Worm (Caenorhabditis elegans): ENCODE data around the gene ttc-39B.

Gene ttc-39B

DNA sequence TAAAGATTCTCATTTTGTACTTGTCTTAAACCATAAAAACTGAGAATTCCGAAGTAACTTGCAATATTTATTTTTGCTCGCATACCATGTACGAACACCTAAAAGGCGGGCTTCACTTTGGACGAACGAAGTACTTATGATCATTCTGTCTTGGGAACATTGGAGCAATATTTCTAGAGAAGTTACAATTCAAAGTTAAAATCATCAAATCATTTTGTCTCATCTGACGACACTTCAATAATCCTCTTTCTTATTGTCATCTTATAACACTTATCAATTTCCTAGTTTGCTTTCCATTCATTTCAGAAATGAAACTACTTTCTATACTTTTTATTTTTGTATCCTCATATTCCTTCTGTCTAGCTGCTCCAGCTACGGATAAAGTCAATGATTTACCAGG, 32.9 kb upstream of the ttc-39B start, which contains the start of gene ctsa-4.1:
Gene ctsa-4.1 (plus strand): TSS at position 301 of the 400 bp plus-strand sequence.
- TF ChIP-seq med-1 (GFP tag; optimal IDR thresholded peaks at IDR 0.05; ENCODE audit: insufficient read depth) = no peak
- TF ChIP-seq ztf-29 (GFP tag; IDR thresholded peaks at IDR 0.05) = no peak
- no peak for TF ChIP-seq cog-1 (tag; optimal IDR thresholded peaks at IDR 0.05)
- no peak for TF ChIP-seq T22C8.4 (GFP tag; IDR thresholded peaks at IDR 0.05)
- no peak for TF ChIP-seq flt-1 (GFP tag; IDR thresholded peaks at IDR 0.05)
- no peak for TF ChIP-seq klf-2 (GFP tag; conservative IDR thresholded peaks at IDR 0.05)
- TF ChIP-seq ref-1 (GFP tag; conservative IDR thresholded peaks at IDR 0.05) = no peak
- TF ChIP-seq ztf-23 (GFP tag; IDR thresholded peaks at IDR 0.05) = no peak
- no peak for TF ChIP-seq tab-1 (GFP tag; IDR thresholded peaks at IDR 0.05)

ce11 chrII:6365237-6365815, 31.5 kb upstream of the ttc-39B start, which contains the start of the genes ani-2 and clec-88:
Gene ani-2, minus strand, starts transcription at chrII:6365367.
Gene clec-88, plus strand, starts transcription at chrII:6365722.
- TF ChIP-seq ztf-23 (GFP tag; IDR thresholded peaks at IDR 0.05) (no peak), med-1 (GFP tag; optimal IDR thresholded peaks at IDR 0.05; ENCODE audit: insufficient read depth) (no peak), ztf-29 (GFP tag; IDR thresholded peaks at IDR 0.05) (no peak), flt-1 (GFP tag; IDR thresholded peaks at IDR 0.05) (no peak), tab-1 (GFP tag; IDR thresholded peaks at IDR 0.05) (no peak), T22C8.4 (GFP tag; IDR thresholded peaks at IDR 0.05) (no peak)

ce11 chrII:6360822-6361221, 27.0 kb upstream of the ttc-39B start, which contains the start of gene K10B2.4:
Gene K10B2.4, minus strand, starts transcription at chrII:6360959.
- TF ChIP-seq tab-1 (GFP tag; IDR thresholded peaks at IDR 0.05) = no peak
- TF ChIP-seq ztf-23 (GFP tag; IDR thresholded peaks at IDR 0.05) = peak; percentile 65; the same call in 1 of the 2 replicates

ce11 chrII:6358905-6359304, 25.1 kb upstream of the ttc-39B start, which contains the start of gene C32D5.12:
Gene C32D5.12, minus strand, starts transcription at chrII:6359005.
- TF ChIP-seq klf-2 (GFP tag; conservative IDR thresholded peaks at IDR 0.05) = no peak

DNA sequence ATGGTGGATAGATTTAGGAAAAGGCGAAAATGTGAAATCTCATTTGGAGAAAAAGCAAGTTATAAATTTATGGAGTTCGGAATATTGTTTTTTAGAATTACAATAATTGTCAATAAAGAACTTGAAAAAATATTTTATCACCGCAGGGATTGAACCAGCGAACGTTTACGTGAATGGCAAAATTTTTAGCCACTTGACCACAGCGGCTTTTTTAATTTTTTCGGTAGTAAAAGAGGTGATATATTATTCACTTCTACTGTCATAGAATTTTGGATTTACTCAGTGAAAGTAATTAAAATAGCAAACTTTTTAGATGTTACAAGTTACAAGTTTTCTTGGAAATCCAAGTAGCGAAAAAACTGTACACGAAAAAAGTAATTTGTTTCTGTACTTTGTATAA, 24.4 kb upstream of the ttc-39B start:
- TF ChIP-seq med-1 (GFP tag; optimal IDR thresholded peaks at IDR 0.05; ENCODE audit: insufficient read depth) = no peak
- no peak for TF ChIP-seq ref-1 (GFP tag; conservative IDR thresholded peaks at IDR 0.05)
- no peak for TF ChIP-seq ztf-29 (GFP tag; IDR thresholded peaks at IDR 0.05)
- TF ChIP-seq tab-1 (GFP tag; IDR thresholded peaks at IDR 0.05) = no peak
- no peak for TF ChIP-seq ztf-23 (GFP tag; IDR thresholded peaks at IDR 0.05)
- no peak for TF ChIP-seq klf-2 (GFP tag; conservative IDR thresholded peaks at IDR 0.05)
- TF ChIP-seq cog-1 (tag; optimal IDR thresholded peaks at IDR 0.05) = no peak
- TF ChIP-seq T22C8.4 (GFP tag; IDR thresholded peaks at IDR 0.05) = no peak
- no peak for TF ChIP-seq flt-1 (GFP tag; IDR thresholded peaks at IDR 0.05)

DNA sequence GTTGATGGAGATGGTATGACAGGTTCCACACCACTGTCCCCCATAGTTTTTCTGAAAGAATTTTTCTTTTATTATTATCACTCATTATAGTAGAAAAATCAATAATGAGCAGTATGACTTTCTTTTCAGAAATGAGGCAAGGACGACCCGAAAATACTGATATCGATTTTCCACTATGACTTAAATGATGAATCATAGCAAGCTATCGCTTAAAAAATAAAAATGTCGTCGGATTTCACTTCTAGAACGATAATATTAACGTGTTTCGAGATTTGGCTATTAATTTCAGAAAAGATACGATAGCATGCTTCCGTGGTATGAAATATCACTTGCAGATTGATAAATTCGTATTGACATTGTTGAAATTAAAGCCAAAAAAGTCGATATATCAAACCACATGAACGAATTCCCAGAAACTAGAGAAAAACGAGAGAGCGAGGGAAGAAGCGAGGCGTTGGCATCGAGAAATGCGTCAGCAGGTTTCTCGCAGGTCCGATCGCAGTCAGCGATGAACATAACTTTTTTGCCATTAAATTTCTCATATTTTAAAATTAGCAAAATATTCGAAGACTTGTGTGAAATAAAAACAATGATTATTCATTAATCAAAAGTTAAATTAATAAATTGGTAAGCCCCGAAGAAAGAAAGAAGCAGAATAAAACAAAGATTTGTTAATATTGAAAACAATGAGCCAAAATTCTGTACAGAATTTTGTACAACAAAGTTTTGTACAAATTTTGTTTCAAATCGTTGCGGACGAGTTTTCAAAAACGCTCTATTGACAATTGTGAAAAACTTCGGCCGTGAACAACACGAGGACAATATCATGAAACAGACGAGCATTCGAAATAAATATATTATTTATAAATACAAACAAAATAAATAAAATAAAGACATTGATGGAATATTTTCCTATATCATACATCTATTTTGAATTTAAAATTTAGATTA, 21.9 kb upstream of the ttc-39B start, which contains the start of gene C32D5.11:
Gene C32D5.11 (minus strand): TSS at position 51 of the 951 bp plus-strand sequence.
- TF ChIP-seq ref-1 (GFP tag; conservative IDR thresholded peaks at IDR 0.05) = no peak
- 0 out of 2 replicates have a peak, but pooled peaks have one; percentile 31 for TF ChIP-seq ztf-23 (GFP tag; IDR thresholded peaks at IDR 0.05)
- no peak for TF ChIP-seq cog-1 (tag; optimal IDR thresholded peaks at IDR 0.05)
- peak; percentile 7; the same call in 1 of the 2 replicates for TF ChIP-seq T22C8.4 (GFP tag; IDR thresholded peaks at IDR 0.05)
- peak; percentile 18 for TF ChIP-seq med-1 (GFP tag; optimal IDR thresholded peaks at IDR 0.05; ENCODE audit: insufficient read depth)

DNA sequence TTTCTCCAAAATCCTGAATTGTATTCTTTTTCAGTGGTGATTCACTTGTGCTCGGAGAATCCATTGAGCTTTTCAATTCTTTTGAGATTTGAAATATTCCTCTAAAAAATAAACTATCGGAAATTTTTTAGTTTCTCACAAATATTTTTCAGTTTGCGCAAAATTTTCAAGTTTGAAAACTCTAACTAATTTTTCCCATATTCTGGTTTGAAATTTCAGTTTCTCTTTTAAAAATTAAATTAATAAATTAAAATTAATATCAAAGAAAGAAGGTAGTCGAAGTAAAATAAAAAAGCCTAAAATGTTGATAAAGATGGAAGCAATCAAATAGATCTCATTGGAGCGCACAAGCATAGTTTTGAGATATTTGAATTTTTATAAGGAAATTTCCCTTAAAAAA, 18.1 kb upstream of the ttc-39B start, which contains the start of gene C32D5.10:
Gene C32D5.10 (minus strand): TSS at position 101 of the 400 bp plus-strand sequence.
- no peak for TF ChIP-seq tab-1 (GFP tag; IDR thresholded peaks at IDR 0.05)
- TF ChIP-seq med-1 (GFP tag; optimal IDR thresholded peaks at IDR 0.05; ENCODE audit: insufficient read depth) = no peak
- TF ChIP-seq ztf-23 (GFP tag; IDR thresholded peaks at IDR 0.05) = no peak
- TF ChIP-seq cog-1 (tag; optimal IDR thresholded peaks at IDR 0.05) = no peak
- TF ChIP-seq T22C8.4 (GFP tag; IDR thresholded peaks at IDR 0.05) = no peak
- TF ChIP-seq ztf-29 (GFP tag; IDR thresholded peaks at IDR 0.05) = no peak
- no peak for TF ChIP-seq flt-1 (GFP tag; IDR thresholded peaks at IDR 0.05)

- TF ChIP-seq med-1 (GFP tag; optimal IDR thresholded peaks at IDR 0.05; ENCODE audit: insufficient read depth) (no peak), tab-1 (GFP tag; IDR thresholded peaks at IDR 0.05) (no peak), cog-1 (tag; optimal IDR thresholded peaks at IDR 0.05) (no peak), T22C8.4 (GFP tag; IDR thresholded peaks at IDR 0.05) (no peak), ztf-29 (GFP tag; IDR thresholded peaks at IDR 0.05) (no peak), ztf-23 (GFP tag; IDR thresholded peaks at IDR 0.05) (no peak), ref-1 (GFP tag; conservative IDR thresholded peaks at IDR 0.05) (no peak), flt-1 (GFP tag; IDR thresholded peaks at IDR 0.05) (no peak), klf-2 (GFP tag; conservative IDR thresholded peaks at IDR 0.05) (no peak)
Measured at ce11 chrII:6349968-6350367, 16.2 kb upstream of the ttc-39B start.

DNA sequence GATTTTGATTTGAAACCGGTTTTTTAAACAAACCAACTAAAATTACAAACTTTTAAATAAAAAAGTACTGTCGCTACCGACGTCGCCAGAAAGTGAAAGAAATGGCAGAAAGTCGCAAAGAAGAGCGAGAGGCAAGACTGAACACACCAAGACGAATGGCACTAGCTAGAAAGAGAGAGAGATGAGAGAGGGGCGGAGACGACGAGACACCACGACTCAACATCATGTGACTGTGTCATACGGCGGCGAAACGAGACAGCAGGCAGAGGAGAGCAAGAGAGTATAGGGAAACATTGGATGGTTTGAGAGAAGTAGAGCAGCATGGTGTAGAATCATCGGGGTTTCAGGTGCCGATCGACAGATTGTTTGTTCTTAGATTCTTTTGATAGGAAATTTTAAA, 14.6 kb upstream of the ttc-39B start:
- TF ChIP-seq ref-1 (GFP tag; conservative IDR thresholded peaks at IDR 0.05) (no peak), tab-1 (GFP tag; IDR thresholded peaks at IDR 0.05) (0 out of 2 replicates have a peak, but pooled peaks have one; percentile 11), flt-1 (GFP tag; IDR thresholded peaks at IDR 0.05) (0 out of 2 replicates have a peak, but pooled peaks have one; percentile 51), cog-1 (tag; optimal IDR thresholded peaks at IDR 0.05) (peak; percentile 68)

Measured in whole organism, midembryonic.